Fruit fly (Drosophila melanogaster) whole organism, embryonic: ENCODE data around the gene Rtnl1.

ENCODE experiments used
- Aef1 ChIP-seq: fragments of 200-800 bp; sonication (Bioruptor generic); IDR thresholded peaks from 3 replicates; pipeline ENCODE4 v1.3.6; 2022; ENCODE audit warnings: missing biosample characterization, missing genetic modification characterization
- Bteb2 ChIP-seq: fragments of 200-800 bp; sonication (Bioruptor generic); optimal IDR thresholded peaks from 2 replicates; lab custom pipeline; 2016; ENCODE audit warnings: missing biosample characterization, missing genetic modification characterization
- CG10147 ChIP-seq: fragments of 200-800 bp; sonication (Bioruptor generic); optimal IDR thresholded peaks from 2 replicates; lab custom pipeline; 2019; ENCODE audit warnings: missing biosample characterization, mild to moderate bottlenecking, missing genetic modification characterization, moderate library complexity
- CG10462 ChIP-seq: fragments of 200-800 bp; sonication (Bioruptor generic); optimal IDR thresholded peaks from 2 replicates; lab custom pipeline; 2016; ENCODE audit warnings: missing biosample characterization, missing genetic modification characterization
- CG12769 ChIP-seq: fragments of 200-800 bp; sonication (Bioruptor generic); optimal IDR thresholded peaks from 2 replicates; lab custom pipeline; 2019; ENCODE audit warnings: missing biosample characterization, mild to moderate bottlenecking, missing genetic modification characterization, moderate library complexity
- CG13296 ChIP-seq: fragments of 200-800 bp; sonication (Bioruptor generic); optimal IDR thresholded peaks from 3 replicates; lab custom pipeline; 2018; ENCODE audit warnings: missing biosample characterization, mild to moderate bottlenecking, missing genetic modification characterization
- CG13624 ChIP-seq: fragments of 200-800 bp; sonication (Bioruptor generic); optimal IDR thresholded peaks from 2 replicates; lab custom pipeline; 2016; ENCODE audit warnings: missing biosample characterization, missing genetic modification characterization
- CG14710 ChIP-seq: fragments of 200-800 bp; sonication (Bioruptor generic); optimal IDR thresholded peaks from 3 replicates; lab custom pipeline; 2019; ENCODE audit warnings: missing biosample characterization, mild to moderate bottlenecking, missing genetic modification characterization, moderate library complexity
- CG15514 ChIP-seq: fragments of 200-800 bp; sonication (Bioruptor generic); optimal IDR thresholded peaks from 3 replicates; lab custom pipeline; 2017; ENCODE audit warnings: missing biosample characterization, missing genetic modification characterization, mild to moderate bottlenecking, moderate library complexity, missing genetic modification reagents
- CG17361 ChIP-seq: fragments of 200-800 bp; sonication (Bioruptor generic); IDR thresholded peaks from 3 replicates; pipeline ENCODE4 v1.3.6; 2022; ENCODE audit warnings: missing biosample characterization, missing genetic modification characterization
- CG18764 ChIP-seq: fragments of 200-800 bp; sonication (Bioruptor generic); optimal IDR thresholded peaks from 3 replicates; lab custom pipeline; 2016; ENCODE audit warnings: missing biosample characterization, missing genetic modification characterization
- CG2116 ChIP-seq: fragments of 200-800 bp; sonication (Bioruptor generic); optimal IDR thresholded peaks from 3 replicates; lab custom pipeline; 2018; ENCODE audit warnings: missing biosample characterization, mild to moderate bottlenecking, missing genetic modification characterization
- CG2120 ChIP-seq: fragments of 200-800 bp; sonication (Bioruptor generic); optimal IDR thresholded peaks from 3 replicates; lab custom pipeline; 2016; ENCODE audit warnings: missing biosample characterization, missing genetic modification characterization
- CG2678 ChIP-seq: fragments of 200-800 bp; sonication (Bioruptor generic); optimal IDR thresholded peaks from 3 replicates; lab custom pipeline; 2019; ENCODE audit warnings: missing biosample characterization, mild to moderate bottlenecking, missing genetic modification characterization, moderate library complexity
- CG30403 ChIP-seq: fragments of 200-800 bp; sonication (Bioruptor generic); optimal IDR thresholded peaks from 3 replicates; lab custom pipeline; 2016; ENCODE audit warnings: missing biosample characterization, missing genetic modification characterization
- CG3838 ChIP-seq: fragments of 200-800 bp; sonication (Bioruptor generic); optimal IDR thresholded peaks from 3 replicates; lab custom pipeline; 2016; ENCODE audit warnings: missing biosample characterization, missing genetic modification characterization
- CG6791 ChIP-seq: fragments of 200-800 bp; sonication (Bioruptor generic); IDR thresholded peaks from 3 replicates; pipeline ENCODE4 v1.3.6; 2022; ENCODE audit warnings: missing biosample characterization, missing genetic modification characterization; ENCODE audit not compliant: partially characterized antibody
- CG7556 ChIP-seq: fragments of 200-800 bp; sonication (Bioruptor generic); optimal IDR thresholded peaks from 2 replicates; lab custom pipeline; 2017; ENCODE audit warnings: missing biosample characterization, mild to moderate bottlenecking, missing genetic modification characterization
- CG7963 ChIP-seq: fragments of 200-800 bp; sonication (Bioruptor generic); IDR thresholded peaks from 3 replicates; pipeline ENCODE4 v1.3.6; 2022; ENCODE audit warnings: missing biosample characterization, missing genetic modification characterization; ENCODE audit not compliant: partially characterized antibody
- CG8089 ChIP-seq: fragments of 200-800 bp; sonication (Bioruptor generic); optimal IDR thresholded peaks from 3 replicates; lab custom pipeline; 2016; ENCODE audit warnings: missing biosample characterization, missing genetic modification characterization
- CG8944 ChIP-seq: fragments of 200-800 bp; sonication (Bioruptor generic); optimal IDR thresholded peaks from 3 replicates; lab custom pipeline; 2016; ENCODE audit warnings: missing biosample characterization, missing genetic modification characterization
- CoRest ChIP-seq: fragments of 200-800 bp; sonication (Bioruptor generic); optimal IDR thresholded peaks from 3 replicates; lab custom pipeline; 2018; ENCODE audit warnings: missing biosample characterization, mild to moderate bottlenecking, missing genetic modification characterization, moderate library complexity
- D19B ChIP-seq: fragments of 200-800 bp; sonication (Bioruptor generic); optimal IDR thresholded peaks from 2 replicates; lab custom pipeline; 2017; ENCODE audit warnings: missing biosample characterization, mild to moderate bottlenecking, missing genetic modification characterization
- Dbx ChIP-seq: fragments of 200-800 bp; sonication (Bioruptor generic); IDR thresholded peaks from 3 replicates; pipeline ENCODE4 v1.3.6; 2022; ENCODE audit warnings: missing biosample characterization, missing genetic modification characterization
- Deaf1 ChIP-seq: fragments of 200-800 bp; optimal IDR thresholded peaks from 3 replicates; lab custom pipeline; 2019; ENCODE audit warnings: missing biosample characterization, mild to moderate bottlenecking, missing genetic modification characterization, moderate library complexity
- E2f1 ChIP-seq: fragments of 200-800 bp; sonication (Bioruptor generic); IDR thresholded peaks from 2 replicates; pipeline ENCODE4 v1.3.6; 2022; ENCODE audit warnings: missing biosample characterization, missing genetic modification characterization
- E2f2 ChIP-seq: fragments of 200-800 bp; sonication (Bioruptor generic); IDR thresholded peaks from 2 replicates; pipeline ENCODE4 v1.3.6; 2022; ENCODE audit warnings: missing biosample characterization, missing genetic modification characterization
- ERR ChIP-seq: fragments of 200-800 bp; sonication (Bioruptor generic); optimal IDR thresholded peaks from 2 replicates; lab custom pipeline; 2016; ENCODE audit warnings: missing biosample characterization, missing genetic modification characterization
- HLH4C ChIP-seq: fragments of 200-800 bp; sonication (Bioruptor generic); IDR thresholded peaks from 3 replicates; pipeline ENCODE4 v1.3.6; 2022; ENCODE audit warnings: missing biosample characterization, missing genetic modification characterization; ENCODE audit not compliant: partially characterized antibody
- HLHmδ ChIP-seq: fragments of 200-800 bp; sonication (Bioruptor generic); optimal IDR thresholded peaks from 2 replicates; lab custom pipeline; 2018; ENCODE audit warnings: missing biosample characterization, mild to moderate bottlenecking, missing genetic modification characterization, moderate library complexity
- HmgD ChIP-seq: fragments of 200-800 bp; sonication (Bioruptor generic); optimal IDR thresholded peaks from 3 replicates; lab custom pipeline; 2016; ENCODE audit warnings: missing biosample characterization, missing genetic modification characterization
- Hr3 ChIP-seq: fragments of 200-800 bp; sonication (Bioruptor generic); optimal IDR thresholded peaks from 3 replicates; lab custom pipeline; 2016; ENCODE audit warnings: missing biosample characterization, missing genetic modification characterization
- Hsf ChIP-seq: fragments of 200-800 bp; sonication (Bioruptor generic); optimal IDR thresholded peaks from 3 replicates; lab custom pipeline; 2016; ENCODE audit warnings: missing biosample characterization, missing genetic modification characterization
- Mes4 ChIP-seq: fragments of 200-800 bp; sonication (Bioruptor generic); optimal IDR thresholded peaks from 2 replicates; lab custom pipeline; 2016; ENCODE audit warnings: missing biosample characterization, missing genetic modification characterization
- Myb ChIP-seq: fragments of 200-800 bp; sonication (Bioruptor generic); optimal IDR thresholded peaks from 2 replicates; lab custom pipeline; 2016; ENCODE audit warnings: missing biosample characterization, missing genetic modification characterization
- Oaz ChIP-seq: fragments of 200-800 bp; sonication (Bioruptor generic); IDR thresholded peaks from 2 replicates; pipeline ENCODE4 v1.3.6; 2022; ENCODE audit warnings: missing biosample characterization, missing genetic modification characterization
- Stat92E ChIP-seq, 3 experiments: fragments of >200 bp in 2 of 3; fragments of 200-800 bp in 1 of 3; sonication (Bioruptor generic) in 1 of 3; optimal IDR thresholded peaks; 2 replicates each; lab custom pipeline; 2017 to 2019; ENCODE audit warnings: missing biosample characterization in 3 of 3, missing genetic modification characterization in 3 of 3, mild to moderate bottlenecking in 1 of 3, moderate library complexity in 1 of 3
- ac ChIP-seq: fragments of 200-800 bp; sonication (Bioruptor generic); optimal IDR thresholded peaks from 3 replicates; lab custom pipeline; 2017; ENCODE audit warnings: missing biosample characterization, mild to moderate bottlenecking, missing genetic modification characterization
- ara ChIP-seq: fragments of 200-800 bp; sonication (Bioruptor generic); IDR thresholded peaks from 2 replicates; pipeline ENCODE4 v1.3.6; 2022; ENCODE audit warnings: missing biosample characterization, missing genetic modification characterization
- cas ChIP-seq: fragments of 200-800 bp; sonication (Bioruptor generic); IDR thresholded peaks from 2 replicates; pipeline ENCODE4 v1.3.6; 2022; ENCODE audit warnings: missing biosample characterization, missing genetic modification characterization
- danr ChIP-seq: fragments of 200-800 bp; sonication (Bioruptor generic); IDR thresholded peaks from 2 replicates; pipeline ENCODE4 v1.3.6; 2022; ENCODE audit warnings: missing biosample characterization, missing genetic modification characterization
- gsb-n ChIP-seq: fragments of 200-800 bp; sonication (Bioruptor generic); optimal IDR thresholded peaks from 3 replicates; lab custom pipeline; 2018; ENCODE audit warnings: missing biosample characterization, mild to moderate bottlenecking, missing genetic modification characterization
- lab ChIP-seq: fragments of 200-800 bp; sonication (Bioruptor generic); optimal IDR thresholded peaks from 3 replicates; lab custom pipeline; 2017; ENCODE audit warnings: missing biosample characterization, missing genetic modification characterization, mild to moderate bottlenecking, moderate library complexity, missing genetic modification reagents
- maf-S ChIP-seq: fragments of 200-800 bp; sonication (Bioruptor generic); optimal IDR thresholded peaks from 2 replicates; lab custom pipeline; 2016; ENCODE audit warnings: missing biosample characterization, missing genetic modification characterization
- odd ChIP-seq: fragments of 200-800 bp; sonication (Bioruptor generic); optimal IDR thresholded peaks from 2 replicates; lab custom pipeline; 2017; ENCODE audit warnings: missing biosample characterization, mild to moderate bottlenecking, missing genetic modification characterization
- pfk ChIP-seq: fragments of 200-800 bp; sonication (Bioruptor generic); optimal IDR thresholded peaks from 2 replicates; lab custom pipeline; 2018; ENCODE audit warnings: missing biosample characterization, mild to moderate bottlenecking, missing genetic modification characterization, moderate library complexity
- sim ChIP-seq: fragments of 200-800 bp; sonication (Bioruptor generic); IDR thresholded peaks from 2 replicates; pipeline ENCODE4 v1.3.6; 2022; ENCODE audit warnings: missing biosample characterization, missing genetic modification characterization
- slou ChIP-seq: fragments of 200-800 bp; sonication (Bioruptor generic); optimal IDR thresholded peaks from 3 replicates; lab custom pipeline; 2016; ENCODE audit warnings: missing biosample characterization, missing genetic modification characterization
- sob ChIP-seq: fragments of 200-800 bp; sonication (Bioruptor generic); IDR thresholded peaks from 2 replicates; pipeline ENCODE4 v1.3.6; 2022; ENCODE audit warnings: missing biosample characterization, missing genetic modification characterization
- sqz ChIP-seq: fragments of 200-800 bp; sonication (Bioruptor generic); optimal IDR thresholded peaks from 3 replicates; lab custom pipeline; 2018; ENCODE audit warnings: missing biosample characterization, mild to moderate bottlenecking, missing genetic modification characterization
- z ChIP-seq: fragments of 200-800 bp; sonication (Bioruptor generic); IDR thresholded peaks from 3 replicates; pipeline ENCODE4 v1.3.6; 2022; ENCODE audit warnings: missing biosample characterization, missing genetic modification characterization

Gene Rtnl1

DNA sequence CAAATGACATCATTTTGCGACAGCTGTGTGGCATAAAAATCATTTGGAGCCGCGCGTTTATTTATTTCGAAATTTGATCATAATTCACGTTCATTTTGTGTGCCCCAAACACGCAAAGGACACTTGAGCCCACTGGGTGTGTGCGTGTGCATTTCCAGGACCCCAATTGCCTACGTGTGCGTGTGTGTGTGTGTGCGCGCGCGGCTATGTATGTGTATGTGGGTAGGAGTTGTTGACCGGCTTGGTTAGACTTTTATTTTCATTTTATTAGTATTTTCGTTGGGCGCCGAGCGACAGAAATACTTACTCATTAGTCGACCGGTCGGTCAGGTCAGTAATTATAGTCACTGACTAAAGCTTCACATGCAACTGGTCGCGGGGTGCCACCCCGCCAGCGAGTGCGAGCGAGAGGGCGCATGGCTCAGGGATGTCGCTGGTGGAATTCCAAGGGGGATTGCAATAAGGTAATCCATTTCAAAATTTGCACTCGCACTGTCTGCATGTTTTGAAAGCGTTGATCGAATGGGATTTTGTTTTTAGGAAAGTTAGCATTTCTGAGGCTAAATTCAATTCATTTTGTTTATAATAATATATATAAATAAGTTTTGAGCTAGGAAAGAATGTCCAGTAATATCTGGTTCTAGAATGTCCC lies 34.1 kb upstream of the Rtnl1 start (continued):
- TF ChIP-seq ERR (GFP tag; lab: Kevin White, UChicago) (no peak), pfk (GFP tag; lab: Kevin White, UChicago) (no peak), Oaz (GFP tag; lab: Robert Waterston, UW) (no peak), ara (GFP tag; lab: Robert Waterston, UW) (no peak), CG7963 (no peak), HmgD (no peak), Aef1 (GFP tag; lab: Robert Waterston, UW) (peak; percentile 25; the same call in 1 of the 3 replicates), CG12769 (tag; lab: Kevin White, UChicago) (peak; percentile 8), CG6791 (no peak), HLHmδ (no peak), E2f1 (GFP tag; lab: Robert Waterston, UW) (no peak), CG10462 (GFP tag; lab: Kevin White, UChicago) (no peak), CG8944 (GFP tag; lab: Kevin White, UChicago) (peak; percentile 30), Hr3 (GFP tag; lab: Kevin White, UChicago) (peak; percentile 64), CG14710 (tag; lab: Kevin White, UChicago) (no peak), CG30403 (peak; percentile 48), CG10147 (GFP tag; lab: Kevin White, UChicago) (no peak), gsb-n (tag; lab: Kevin White, UChicago) (peak; percentile 20), sob (no peak), E2f2 (GFP tag; lab: Robert Waterston, UW) (no peak), CoRest (tag; lab: Kevin White, UChicago) (peak; percentile 52), cas (GFP tag; lab: Robert Waterston, UW) (no peak), CG8089 (no peak), Dbx (no peak), Deaf1 (tag; lab: Kevin White, UChicago) (no peak), CG2678 (tag; lab: Kevin White, UChicago) (peak; percentile 55), CG3838 (no peak), danr (no peak), CG2116 (GFP tag; lab: Kevin White, UChicago) (no peak), odd (GFP tag; lab: Kevin White, UChicago) (no peak), HLH4C (GFP tag; lab: Robert Waterston, UW) (no peak), CG18764 (no peak), Mes4 (GFP tag; lab: Kevin White, UChicago) (no peak), CG13624 (GFP tag; lab: Kevin White, UChicago) (no peak), z (GFP tag; lab: Robert Waterston, UW) (no peak), CG17361 (GFP tag; lab: Robert Waterston, UW) (no peak), slou (GFP tag; lab: Kevin White, UChicago) (peak; percentile 38), sqz (GFP tag; lab: Kevin White, UChicago) (no peak), D19B (GFP tag; lab: Kevin White, UChicago) (peak; percentile 10), maf-S (GFP tag; lab: Kevin White, UChicago) (peak; percentile 7), CG15514 (GFP tag; lab: Kevin White, UChicago) (no peak), Stat92E (GFP tag; optimal IDR thresholded peaks at IDR 0.05; lab: Kevin White, UChicago) (no peak), sim (GFP tag; lab: Robert Waterston, UW) (no peak; the same call in 1 of the 2 replicates), Hsf (GFP tag; lab: Kevin White, UChicago) (no peak), Bteb2 (GFP tag; lab: Kevin White, UChicago) (no peak), ac (GFP tag; lab: Kevin White, UChicago) (no peak), CG2120 (GFP tag; lab: Kevin White, UChicago) (peak; percentile 53), lab (GFP tag; lab: Kevin White, UChicago) (peak; percentile 65), CG7556 (peak; percentile 4), CG13296 (GFP tag; lab: Kevin White, UChicago) (peak; percentile 7), Myb (GFP tag; lab: Kevin White, UChicago) (no peak)
